Worm (Caenorhabditis elegans) whole organism, late embryonic: ENCODE results near the gene C39B10.3.

Source experiments
- ceh-24 ChIP-seq: sonication (generic microtip); optimal IDR thresholded peaks from 2 replicates; lab custom pipeline; 2016; ENCODE audit warnings: mild to moderate bottlenecking, missing genetic modification characterization, missing compliant biosample characterization
- dmd-4 ChIP-seq: sonication (generic microtip); optimal IDR thresholded peaks from 2 replicates; lab custom pipeline; 2016; ENCODE audit warnings: borderline replicate concordance, missing genetic modification characterization, missing compliant biosample characterization
- elt-4 ChIP-seq: sonication (generic microtip); optimal IDR thresholded peaks from 2 replicates; lab custom pipeline; 2016; ENCODE audit warnings: missing genetic modification characterization, missing compliant biosample characterization
- ets-4 ChIP-seq: sonication (generic microtip); optimal IDR thresholded peaks from 2 replicates; lab custom pipeline; 2016; ENCODE audit warnings: missing genetic modification characterization, missing compliant biosample characterization
- eyg-1 ChIP-seq: sonication (generic microtip); optimal IDR thresholded peaks from 2 replicates; lab custom pipeline; 2016; ENCODE audit warnings: missing genotype, missing genetic modification characterization, missing compliant biosample characterization
- fkh-10 ChIP-seq: fragments of 150-350 bp; optimal IDR thresholded peaks from 2 replicates; lab custom pipeline; 2014; ENCODE audit warnings: missing biosample characterization, missing genetic modification reagents, missing genetic modification characterization
- hlh-15 ChIP-seq: sonication (generic microtip); optimal IDR thresholded peaks from 2 replicates; lab custom pipeline; 2016; ENCODE audit warnings: missing genetic modification characterization, missing compliant biosample characterization
- hlh-30 ChIP-seq: sonication (generic microtip); optimal IDR thresholded peaks from 2 replicates; lab custom pipeline; 2017; ENCODE audit warnings: antibody characterized with exemption, missing genetic modification characterization, missing compliant biosample characterization; ENCODE audit not compliant: insufficient read depth
- nhr-11 ChIP-seq: fragments of 150-350 bp; optimal IDR thresholded peaks from 2 replicates; lab custom pipeline; 2014; ENCODE audit warnings: missing biosample characterization, missing genetic modification characterization
- odd-2 ChIP-seq: sonication (generic microtip); optimal IDR thresholded peaks from 2 replicates; lab custom pipeline; 2017; ENCODE audit warnings: antibody characterized with exemption, mild to moderate bottlenecking, missing genetic modification characterization, missing compliant biosample characterization
- pat-9 ChIP-seq: fragments of 200-800 bp; sonication (Bioruptor generic); optimal IDR thresholded peaks from 2 replicates; lab custom pipeline; 2018; ENCODE audit warnings: mild to moderate bottlenecking, missing genetic modification characterization, moderate library complexity, missing compliant biosample characterization
- tbx-2 ChIP-seq: sonication (generic microtip); optimal IDR thresholded peaks from 2 replicates; lab custom pipeline; 2016; ENCODE audit warnings: missing genetic modification characterization, missing compliant biosample characterization
- unc-55 ChIP-seq: sonication (generic microtip); optimal IDR thresholded peaks from 2 replicates; lab custom pipeline; 2017; ENCODE audit warnings: missing biosample characterization, missing genetic modification reagents, missing genetic modification characterization
- ztf-16 ChIP-seq: sonication (generic microtip); optimal IDR thresholded peaks from 2 replicates; lab custom pipeline; 2017; ENCODE audit warnings: missing genetic modification characterization, missing compliant biosample characterization

DNA sequence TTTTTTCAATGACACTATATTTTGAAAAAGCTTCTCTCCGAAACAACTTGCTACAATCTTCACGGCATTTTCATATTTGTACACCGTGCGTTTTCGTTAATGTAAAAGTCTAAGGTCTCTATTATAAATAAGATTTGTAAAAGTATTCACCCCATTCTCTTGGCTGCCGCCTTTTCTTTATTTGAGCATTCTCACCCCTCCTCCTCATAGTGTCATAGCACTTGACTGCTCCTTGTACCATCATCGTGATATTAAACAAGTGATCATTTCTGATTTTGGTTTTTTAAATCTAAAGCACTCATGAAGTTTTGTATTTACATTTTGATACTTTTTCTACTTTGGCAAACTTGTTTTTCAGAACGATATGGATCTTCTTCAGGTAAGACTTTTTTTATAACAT is 37.1 kb upstream of the C39B10.3 start, which contains the start of gene ZC504.1:
- TF ChIP-seq odd-2 (tag; lab: Kevin White, UChicago) (no peak), pat-9 (tag; lab: Kevin White, UChicago) (no peak), nhr-11 (tag; lab: Kevin White, UChicago) (no peak), dmd-4 (no peak), tbx-2 (tag; lab: Kevin White, UChicago) (no peak), ets-4 (tag; lab: Kevin White, UChicago) (no peak), eyg-1 (tag; lab: Kevin White, UChicago) (no peak), hlh-15 (tag; lab: Kevin White, UChicago) (no peak), hlh-30 (tag; lab: Kevin White, UChicago) (no peak), elt-4 (tag; lab: Kevin White, UChicago) (no peak), unc-55 (no peak), ceh-24 (no peak), fkh-10 (no peak), ztf-16 (tag; lab: Kevin White, UChicago) (no peak)
